Worm (Caenorhabditis elegans): ENCODE measurements around the gene F22E5.6.

DNA sequence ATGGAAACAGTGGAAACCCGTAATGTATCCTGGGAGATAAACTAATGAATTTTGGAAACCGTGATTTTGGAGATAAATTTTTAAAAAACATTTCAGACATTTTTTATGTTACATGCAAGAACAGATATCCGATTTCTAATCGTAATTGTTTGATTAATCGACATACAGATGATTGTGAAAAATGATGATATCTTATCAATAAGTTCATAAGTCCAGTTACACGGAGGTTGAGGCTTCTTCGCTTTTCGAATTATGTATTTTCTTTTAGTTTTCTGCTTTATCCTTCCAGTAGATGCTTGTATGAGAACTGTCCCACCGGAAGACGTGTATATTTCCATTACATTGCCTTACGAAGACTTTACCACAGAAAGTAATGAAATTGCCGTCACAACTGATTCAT lies 16.0 kb downstream of the F22E5.6 start, which contains the start of gene F22E5.22:
- TF ChIP-seq unc-62 (GFP tag; optimal IDR thresholded peaks at IDR 0.05), result no peak
- TF ChIP-seq nhr-47 (tag; optimal IDR thresholded peaks at IDR 0.05), result no peak
- TF ChIP-seq C34B4.2 (tag; optimal IDR thresholded peaks at IDR 0.05), result no peak
- TF ChIP-seq ama-1 (optimal IDR thresholded peaks at IDR 0.05), result no peak
- no peak for TF ChIP-seq lin-13 (GFP tag; optimal IDR thresholded peaks at IDR 0.05)

Measured in whole organism, L1 larva.